Fruit fly (Drosophila melanogaster) whole organism, wandering third instar larva: ENCODE results near the gene Zir.
A peak's percentile ranks its signal among the peaks of the same experiment; 100 is the strongest.

Experiments
- Dfd ChIP-seq: fragments of >200 bp; optimal IDR thresholded peaks from 2 replicates; lab custom pipeline; 2017; ENCODE audit warnings: missing biosample characterization, missing genetic modification characterization
- HLH106 ChIP-seq: fragments of 200-800 bp; optimal IDR thresholded peaks from 3 replicates; lab custom pipeline; 2019; ENCODE audit warnings: missing biosample characterization, mild to moderate bottlenecking, missing genetic modification characterization, moderate library complexity
- Hnf4 ChIP-seq: fragments of 200-800 bp; sonication (Bioruptor generic); optimal IDR thresholded peaks from 2 replicates; lab custom pipeline; 2016; ENCODE audit warnings: missing biosample characterization, mild to moderate bottlenecking, missing genetic modification characterization
- Mio ChIP-seq: sonication (Bioruptor generic); optimal IDR thresholded peaks from 2 replicates; lab custom pipeline; 2016; ENCODE audit warnings: missing biosample characterization, missing genetic modification characterization
- dmrt93B ChIP-seq: fragments of 200-800 bp; sonication (Bioruptor generic); optimal IDR thresholded peaks from 2 replicates; lab custom pipeline; 2018; ENCODE audit warnings: missing biosample characterization, mild to moderate bottlenecking, missing genetic modification characterization
- rgr ChIP-seq: fragments of 200-800 bp; sonication (Bioruptor generic); optimal IDR thresholded peaks from 3 replicates; lab custom pipeline; 2016; ENCODE audit warnings: missing biosample characterization, mild to moderate bottlenecking, missing genetic modification characterization
- usp ChIP-seq: fragments of >200 bp; optimal IDR thresholded peaks from 2 replicates; lab custom pipeline; 2017; ENCODE audit warnings: missing biosample characterization, missing genetic modification characterization

DNA sequence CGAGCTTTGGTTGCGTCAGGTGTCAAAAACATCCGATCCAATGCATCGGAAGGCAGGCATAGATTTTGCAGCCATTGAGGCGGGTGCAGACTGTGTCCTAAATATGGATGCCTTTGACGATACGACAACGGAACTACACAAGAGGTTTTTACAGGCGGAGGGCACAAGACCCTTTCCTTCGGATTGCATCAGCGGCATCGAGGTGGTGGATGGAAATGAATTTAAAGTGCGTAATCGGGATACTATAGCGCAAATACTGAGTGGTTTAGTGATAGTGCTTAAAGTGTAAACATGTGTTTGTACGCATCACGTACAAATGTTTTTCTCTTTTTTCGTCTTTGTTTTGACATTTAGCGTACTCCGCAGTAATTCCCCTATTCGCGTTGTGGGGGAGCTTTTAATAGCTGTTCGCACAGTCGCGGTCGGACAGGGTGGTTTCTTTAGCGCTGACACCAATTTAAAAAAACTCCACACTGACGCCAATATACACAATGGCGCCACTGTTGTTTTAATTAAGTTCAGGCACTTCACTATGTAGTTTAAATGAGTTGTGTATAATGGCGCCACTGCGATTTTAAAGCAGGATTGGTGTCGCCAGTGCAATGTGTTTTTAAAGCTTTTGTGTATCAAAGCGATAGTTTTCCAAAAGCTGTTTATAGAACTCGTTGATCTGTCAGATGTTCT is 21.6 kb upstream of the Zir start:
- TF ChIP-seq usp (GFP tag; lab: Kevin White, UChicago) (no peak), Dfd (GFP tag; lab: Kevin White, UChicago) (no peak), Mio (GFP tag; lab: Kevin White, UChicago) (no peak), HLH106 (tag; lab: Kevin White, UChicago) (peak; percentile 5), dmrt93B (GFP tag; lab: Kevin White, UChicago) (no peak), Hnf4 (GFP tag; lab: Kevin White, UChicago) (peak; percentile 64), rgr (GFP tag; lab: Kevin White, UChicago) (peak; percentile 49)
